Fruit fly (Drosophila melanogaster) whole organism, embryonic: ENCODE data around the gene CG5235.

Experiments
- CG11695 ChIP-seq: fragments of 200-800 bp; sonication (Bioruptor generic); IDR thresholded peaks from 3 replicates; pipeline ENCODE4 v1.3.6; 2022; ENCODE audit warnings: missing biosample characterization, missing genetic modification characterization
- CG11696 ChIP-seq: fragments of 200-800 bp; sonication (Bioruptor generic); IDR thresholded peaks from 2 replicates; pipeline ENCODE4 v1.3.6; 2022; ENCODE audit warnings: missing biosample characterization, missing genetic modification characterization
- CG12071 ChIP-seq: fragments of 200-800 bp; sonication (Bioruptor generic); optimal IDR thresholded peaks from 3 replicates; lab custom pipeline; 2018; ENCODE audit warnings: missing biosample characterization, mild to moderate bottlenecking, missing genetic modification characterization
- CG12659 ChIP-seq: fragments of 200-800 bp; sonication (Bioruptor generic); optimal IDR thresholded peaks from 3 replicates; lab custom pipeline; 2017; ENCODE audit warnings: mild to moderate bottlenecking, missing biosample characterization, missing genetic modification reagents, missing genetic modification characterization
- CG13894 ChIP-seq: fragments of 200-800 bp; sonication (Bioruptor generic); optimal IDR thresholded peaks from 3 replicates; lab custom pipeline; 2018; ENCODE audit warnings: missing biosample characterization, mild to moderate bottlenecking, missing genetic modification characterization, moderate library complexity
- CG14860 ChIP-seq: fragments of 200-800 bp; sonication (Bioruptor generic); IDR thresholded peaks from 3 replicates; pipeline ENCODE4 v1.3.6; 2022; ENCODE audit warnings: missing biosample characterization, missing genetic modification characterization; ENCODE audit not compliant: partially characterized antibody
- CG1529 ChIP-seq: fragments of 200-800 bp; sonication (Bioruptor generic); optimal IDR thresholded peaks from 3 replicates; lab custom pipeline; 2018; ENCODE audit warnings: missing biosample characterization, missing genetic modification characterization
- CG16779 ChIP-seq: fragments of 200-800 bp; sonication (Bioruptor generic); IDR thresholded peaks from 2 replicates; pipeline ENCODE4 v1.3.6; 2022; ENCODE audit warnings: missing biosample characterization, missing genetic modification characterization
- CG17328 ChIP-seq: fragments of 200-800 bp; sonication (Bioruptor generic); IDR thresholded peaks from 2 replicates; pipeline ENCODE4 v1.3.6; 2022; ENCODE audit warnings: missing biosample characterization, missing genetic modification characterization
- CG17802 ChIP-seq: fragments of 200-800 bp; sonication (Bioruptor generic); optimal IDR thresholded peaks from 2 replicates; lab custom pipeline; 2018; ENCODE audit warnings: missing biosample characterization, mild to moderate bottlenecking, missing genetic modification characterization, moderate library complexity
- CG2120 ChIP-seq: fragments of 200-800 bp; sonication (Bioruptor generic); optimal IDR thresholded peaks from 3 replicates; lab custom pipeline; 2016; ENCODE audit warnings: missing biosample characterization, missing genetic modification characterization
- CG3838 ChIP-seq: fragments of 200-800 bp; sonication (Bioruptor generic); optimal IDR thresholded peaks from 3 replicates; lab custom pipeline; 2016; ENCODE audit warnings: missing biosample characterization, missing genetic modification characterization
- CG4730 ChIP-seq: fragments of 200-800 bp; sonication (Bioruptor generic); IDR thresholded peaks from 2 replicates; pipeline ENCODE4 v1.3.6; 2022; ENCODE audit warnings: missing biosample characterization, missing genetic modification characterization
- CG6765 ChIP-seq: fragments of 200-800 bp; sonication (Bioruptor generic); optimal IDR thresholded peaks from 3 replicates; lab custom pipeline; 2017; ENCODE audit warnings: missing biosample characterization, mild to moderate bottlenecking, missing genetic modification characterization
- CG9817 ChIP-seq: fragments of 200-800 bp; sonication (Bioruptor generic); optimal IDR thresholded peaks from 2 replicates; lab custom pipeline; 2018; ENCODE audit warnings: missing biosample characterization, mild to moderate bottlenecking, missing genetic modification characterization, moderate library complexity
- Camta ChIP-seq: fragments of 200-800 bp; sonication (Bioruptor generic); optimal IDR thresholded peaks from 2 replicates; lab custom pipeline; 2016; ENCODE audit warnings: missing biosample characterization, missing genetic modification characterization
- Chrac-16 ChIP-seq: fragments of 200-800 bp; sonication (Bioruptor generic); optimal IDR thresholded peaks from 3 replicates; lab custom pipeline; 2016; ENCODE audit warnings: missing biosample characterization, missing genetic modification characterization
- D ChIP-seq, 2 experiments: fragments of 200-800 bp in 1 of 2; fragments of >200 bp in 1 of 2; sonication (Bioruptor generic) in 1 of 2; optimal IDR thresholded peaks; 2 replicates in 1 of 2; 3 replicates in 1 of 2; lab custom pipeline; 2017; ENCODE audit warnings: mild to moderate bottlenecking in 1 of 2, missing biosample characterization in 1 of 2, missing genetic modification characterization in 1 of 2, missing genetic modification reagents in 1 of 2
- Doc2 ChIP-seq: fragments of 200-800 bp; sonication (Bioruptor generic); IDR thresholded peaks from 2 replicates; pipeline ENCODE4 v1.3.6; 2022; ENCODE audit warnings: missing biosample characterization, missing genetic modification characterization
- Gsc ChIP-seq: fragments of 200-800 bp; sonication (Bioruptor generic); IDR thresholded peaks from 2 replicates; pipeline ENCODE4 v1.3.6; 2022; ENCODE audit warnings: missing biosample characterization, missing genetic modification characterization
- HHEX ChIP-seq: fragments of 200-800 bp; sonication (Bioruptor generic); optimal IDR thresholded peaks from 3 replicates; lab custom pipeline; 2017; ENCODE audit warnings: missing biosample characterization, mild to moderate bottlenecking, missing genetic modification characterization, missing genetic modification reagents
- HLHmδ ChIP-seq: fragments of 200-800 bp; sonication (Bioruptor generic); optimal IDR thresholded peaks from 2 replicates; lab custom pipeline; 2018; ENCODE audit warnings: missing biosample characterization, mild to moderate bottlenecking, missing genetic modification characterization, moderate library complexity
- MESR4 ChIP-seq: fragments of 200-800 bp; sonication (Bioruptor generic); optimal IDR thresholded peaks from 2 replicates; lab custom pipeline; 2018; ENCODE audit warnings: missing biosample characterization, mild to moderate bottlenecking, missing genetic modification characterization, moderate library complexity
- Mrtf ChIP-seq: fragments of 200-800 bp; sonication (Bioruptor generic); IDR thresholded peaks from 3 replicates; pipeline ENCODE4 v1.3.6; 2022; ENCODE audit warnings: missing biosample characterization, missing genetic modification characterization
- Neu2 ChIP-seq: fragments of 200-800 bp; sonication (Bioruptor generic); optimal IDR thresholded peaks from 3 replicates; lab custom pipeline; 2016; ENCODE audit warnings: missing biosample characterization, missing genetic modification characterization, borderline replicate concordance
- Oli ChIP-seq: fragments of 200-800 bp; sonication (Bioruptor generic); optimal IDR thresholded peaks from 2 replicates; lab custom pipeline; 2018; ENCODE audit warnings: missing biosample characterization, mild to moderate bottlenecking, missing genetic modification characterization, moderate library complexity
- Rfx ChIP-seq: fragments of 200-800 bp; sonication (Bioruptor generic); IDR thresholded peaks from 2 replicates; pipeline ENCODE4 v1.3.6; 2022; ENCODE audit warnings: missing biosample characterization, missing genetic modification characterization
- Six4 ChIP-seq: fragments of 200-800 bp; sonication (Bioruptor generic); optimal IDR thresholded peaks from 2 replicates; lab custom pipeline; 2016; ENCODE audit warnings: missing biosample characterization, missing genetic modification characterization
- Ssrp ChIP-seq: fragments of 200-800 bp; sonication (Bioruptor generic); optimal IDR thresholded peaks from 2 replicates; lab custom pipeline; 2018; ENCODE audit warnings: missing biosample characterization, mild to moderate bottlenecking, missing genetic modification characterization, moderate library complexity
- Xbp1 ChIP-seq: fragments of 200-800 bp; sonication (Bioruptor generic); optimal IDR thresholded peaks from 3 replicates; lab custom pipeline; 2016; ENCODE audit warnings: missing biosample characterization, mild to moderate bottlenecking, missing genetic modification characterization
- Xrp1 ChIP-seq: fragments of 200-800 bp; sonication (Bioruptor generic); IDR thresholded peaks from 2 replicates; pipeline ENCODE4 v1.3.6; 2022; ENCODE audit warnings: missing biosample characterization, missing genetic modification characterization
- ac ChIP-seq: fragments of 200-800 bp; sonication (Bioruptor generic); optimal IDR thresholded peaks from 3 replicates; lab custom pipeline; 2017; ENCODE audit warnings: missing biosample characterization, mild to moderate bottlenecking, missing genetic modification characterization
- amos ChIP-seq: fragments of 200-800 bp; sonication (Bioruptor generic); IDR thresholded peaks from 2 replicates; pipeline ENCODE4 v1.3.6; 2022; ENCODE audit warnings: missing biosample characterization, missing genetic modification characterization; ENCODE audit not compliant: partially characterized antibody
- az2 ChIP-seq: fragments of 200-800 bp; sonication (Bioruptor generic); optimal IDR thresholded peaks from 3 replicates; lab custom pipeline; 2016; ENCODE audit warnings: missing biosample characterization, missing genetic modification characterization
- bbx ChIP-seq: fragments of 200-800 bp; sonication (Bioruptor generic); IDR thresholded peaks from 2 replicates; pipeline ENCODE4 v1.3.6; 2022; ENCODE audit warnings: missing biosample characterization, missing genetic modification characterization; ENCODE audit not compliant: partially characterized antibody
- corto ChIP-seq: fragments of 200-800 bp; sonication (Bioruptor generic); optimal IDR thresholded peaks from 2 replicates; lab custom pipeline; 2016; ENCODE audit warnings: missing biosample characterization, mild to moderate bottlenecking, missing genetic modification characterization, moderate library complexity
- disco-r ChIP-seq: fragments of 200-800 bp; sonication (Bioruptor generic); optimal IDR thresholded peaks from 2 replicates; lab custom pipeline; 2016; ENCODE audit warnings: missing biosample characterization, missing genetic modification characterization
- dmrt99B ChIP-seq: fragments of 200-800 bp; sonication (Bioruptor generic); optimal IDR thresholded peaks from 2 replicates; lab custom pipeline; 2018; ENCODE audit warnings: missing biosample characterization, mild to moderate bottlenecking, missing genetic modification characterization, moderate library complexity
- gsb ChIP-seq: fragments of 200-800 bp; sonication (Bioruptor generic); IDR thresholded peaks from 2 replicates; pipeline ENCODE4 v1.3.6; 2022; ENCODE audit warnings: missing biosample characterization, missing genetic modification characterization
- hb ChIP-seq: fragments of 200-800 bp; sonication (Bioruptor generic); IDR thresholded peaks from 3 replicates; pipeline ENCODE4 v1.3.6; 2022; ENCODE audit warnings: missing biosample characterization, missing genetic modification characterization; ENCODE audit not compliant: partially characterized antibody
- jigr1 ChIP-seq: fragments of 200-800 bp; sonication (Bioruptor generic); IDR thresholded peaks from 3 replicates; pipeline ENCODE4 v1.3.6; 2022; ENCODE audit warnings: missing biosample characterization, missing genetic modification characterization
- jing ChIP-seq: fragments of 200-800 bp; sonication (Bioruptor generic); optimal IDR thresholded peaks from 2 replicates; lab custom pipeline; 2018; ENCODE audit warnings: missing biosample characterization, mild to moderate bottlenecking, missing genetic modification characterization
- pita ChIP-seq: fragments of 200-800 bp; sonication (Bioruptor generic); optimal IDR thresholded peaks from 2 replicates; lab custom pipeline; 2017; ENCODE audit warnings: missing biosample characterization, mild to moderate bottlenecking, missing genetic modification characterization
- pnt ChIP-seq: fragments of 200-800 bp; sonication (Bioruptor generic); optimal IDR thresholded peaks from 3 replicates; lab custom pipeline; 2016; ENCODE audit warnings: missing biosample characterization, missing genetic modification characterization
- pzg ChIP-seq: fragments of 200-800 bp; sonication (Bioruptor generic); optimal IDR thresholded peaks from 3 replicates; lab custom pipeline; 2018; ENCODE audit warnings: missing biosample characterization, mild to moderate bottlenecking, missing genetic modification characterization, moderate library complexity
- sd ChIP-seq: fragments of 200-800 bp; sonication (Bioruptor generic); optimal IDR thresholded peaks from 3 replicates; lab custom pipeline; 2018; ENCODE audit warnings: missing biosample characterization, mild to moderate bottlenecking, missing genetic modification characterization, moderate library complexity
- slou ChIP-seq: fragments of 200-800 bp; sonication (Bioruptor generic); optimal IDR thresholded peaks from 3 replicates; lab custom pipeline; 2016; ENCODE audit warnings: missing biosample characterization, missing genetic modification characterization
- tll ChIP-seq, 2 experiments: fragments of 200-800 bp in 1 of 2; fragments of >200 bp in 1 of 2; sonication (Bioruptor generic) in 1 of 2; optimal IDR thresholded peaks; 2 replicates each; lab custom pipeline; 2017 to 2019; ENCODE audit warnings: missing biosample characterization in 2 of 2, missing genetic modification characterization in 2 of 2, mild to moderate bottlenecking in 1 of 2, moderate library complexity in 1 of 2
- trh ChIP-seq: fragments of 200-800 bp; sonication (Bioruptor generic); optimal IDR thresholded peaks from 2 replicates; lab custom pipeline; 2016; ENCODE audit warnings: missing biosample characterization, missing genetic modification characterization

CG5235 gene

dm6 chr3L:16113003-16113606, 22.9 kb upstream of the CG5235 start, which contains the start of gene Taf4 (continued):
- TF ChIP-seq CG1529 (GFP tag; lab: Kevin White, UChicago) (peak; percentile 31), Rfx (GFP tag; lab: Robert Waterston, UW) (no peak), amos (GFP tag; lab: Robert Waterston, UW) (peak; percentile 36; the same call in 1 of the 2 replicates), CG17328 (no peak), pzg (peak; percentile 39), bbx (GFP tag; lab: Robert Waterston, UW) (no peak), tll (GFP tag; optimal IDR thresholded peaks at IDR 0.05; lab: Kevin White, UChicago) (no peak), CG11695 (GFP tag; lab: Robert Waterston, UW) (peak; percentile 81; the same call in 2 of the 3 replicates), Doc2 (GFP tag; lab: Robert Waterston, UW) (no peak), hb (no peak), Six4 (GFP tag; lab: Kevin White, UChicago) (no peak), Ssrp (tag; lab: Kevin White, UChicago) (no peak), gsb (GFP tag; lab: Robert Waterston, UW) (no peak), Oli (tag; lab: Kevin White, UChicago) (no peak), CG17802 (tag; lab: Kevin White, UChicago) (peak; percentile 38), jigr1 (no peak; the same call in 2 of the 3 replicates), Xbp1 (no peak), CG16779 (no peak), corto (no peak), dmrt99B (tag; lab: Kevin White, UChicago) (no peak), Neu2 (GFP tag; lab: Kevin White, UChicago) (peak; percentile 47), pnt (no peak), ac (GFP tag; lab: Kevin White, UChicago) (peak; percentile 46), Xrp1 (GFP tag; lab: Robert Waterston, UW) (no peak), Mrtf (no peak), D (optimal IDR thresholded peaks at IDR 0.05; lab: Kevin White, UChicago) (no peak), D (GFP tag; optimal IDR thresholded peaks at IDR 0.05; lab: Kevin White, UChicago) (no peak), CG13894 (no peak), disco-r (GFP tag; lab: Kevin White, UChicago) (no peak), CG11696 (no peak), CG9817 (no peak), CG3838 (GFP tag; lab: Kevin White, UChicago) (no peak), az2 (GFP tag; lab: Kevin White, UChicago) (no peak), HLHmδ (GFP tag; lab: Kevin White, UChicago) (peak; percentile 16), slou (GFP tag; lab: Kevin White, UChicago) (no peak), jing (GFP tag; lab: Kevin White, UChicago) (no peak), pita (GFP tag; lab: Kevin White, UChicago) (no peak), CG14860 (no peak), sd (no peak), Chrac-16 (GFP tag; lab: Kevin White, UChicago) (no peak), Camta (no peak), CG2120 (no peak), CG12071 (GFP tag; lab: Kevin White, UChicago) (no peak), MESR4 (GFP tag; lab: Kevin White, UChicago) (peak; percentile 92), CG6765 (GFP tag; lab: Kevin White, UChicago) (no peak), CG4730 (GFP tag; lab: Robert Waterston, UW) (no peak), HHEX (GFP tag; lab: Kevin White, UChicago) (no peak), trh (no peak), CG12659 (GFP tag; lab: Kevin White, UChicago) (no peak), Gsc (GFP tag; lab: Robert Waterston, UW) (no peak)
